Worm (Caenorhabditis elegans) whole organism, early embryonic: ENCODE results near the gene F13D12.3.

Source experiments
- B0310.2 ChIP-seq: sonication (generic microtip); optimal IDR thresholded peaks from 2 replicates; lab custom pipeline; 2016; ENCODE audit warnings: mild to moderate bottlenecking, missing genetic modification characterization, missing compliant biosample characterization
- F13C5.2 ChIP-seq: sonication (generic microtip); optimal IDR thresholded peaks from 2 replicates; lab custom pipeline; 2017; ENCODE audit warnings: mild to moderate bottlenecking, missing genetic modification characterization, inconsistent platforms, missing compliant biosample characterization
- aly-1 ChIP-seq: sonication (generic microtip); optimal IDR thresholded peaks from 2 replicates; lab custom pipeline; 2016; ENCODE audit warnings: missing genetic modification characterization, missing compliant biosample characterization
- ama-1 ChIP-seq: fragments of 150-350 bp; optimal IDR thresholded peaks from 2 replicates; lab custom pipeline; 2014
- ceh-13 ChIP-seq: fragments of 200-800 bp; sonication (Bioruptor generic); optimal IDR thresholded peaks from 2 replicates; lab custom pipeline; 2018; ENCODE audit warnings: mild to moderate bottlenecking, missing genetic modification characterization, missing compliant biosample characterization
- ceh-36 ChIP-seq: sonication (generic microtip); optimal IDR thresholded peaks from 2 replicates; lab custom pipeline; 2016; ENCODE audit warnings: missing genetic modification characterization, inconsistent platforms, missing compliant biosample characterization
- ets-7 ChIP-seq: sonication (generic microtip); optimal IDR thresholded peaks from 2 replicates; lab custom pipeline; 2016; ENCODE audit warnings: missing genotype, missing genetic modification characterization, missing compliant biosample characterization
- flt-1 ChIP-seq: fragments of 200-800 bp; sonication (Bioruptor generic); IDR thresholded peaks from 2 replicates; pipeline ENCODE4 v1.3.6; 2022; ENCODE audit warnings: missing genetic modification characterization, missing compliant biosample characterization
- hmbx-1 ChIP-seq: sonication (generic microtip); optimal IDR thresholded peaks from 2 replicates; lab custom pipeline; 2016; ENCODE audit warnings: mild to moderate bottlenecking, missing genetic modification characterization, missing compliant biosample characterization
- hmg-4 ChIP-seq: fragments of 200-800 bp; sonication (Bioruptor generic); optimal IDR thresholded peaks from 2 replicates; lab custom pipeline; 2018; ENCODE audit warnings: mild to moderate bottlenecking, missing genetic modification characterization, missing compliant biosample characterization
- hnd-1 ChIP-seq: sonication (generic microtip); optimal IDR thresholded peaks from 2 replicates; lab custom pipeline; 2016; ENCODE audit warnings: missing genetic modification characterization, missing compliant biosample characterization
- pes-1 ChIP-seq: fragments of 200-800 bp; sonication (Bioruptor generic); IDR thresholded peaks from 2 replicates; pipeline ENCODE4 v1.3.6; 2022; ENCODE audit warnings: missing genetic modification reagents, missing genetic modification characterization, missing compliant biosample characterization
- scrt-1 ChIP-seq: fragments of 200-800 bp; sonication (Bioruptor generic); IDR thresholded peaks from 2 replicates; pipeline ENCODE4 v1.3.6; 2022; ENCODE audit warnings: missing genetic modification characterization, missing compliant biosample characterization
- sea-1 ChIP-seq: fragments of 200-800 bp; sonication (Bioruptor generic); conservative IDR thresholded peaks from 2 replicates; pipeline ENCODE4 v1.3.6; 2022; ENCODE audit warnings: missing genetic modification characterization, missing compliant biosample characterization
- tbx-11 ChIP-seq: fragments of 200-800 bp; sonication (Bioruptor generic); IDR thresholded peaks from 2 replicates; pipeline ENCODE4 v1.3.6; 2022; ENCODE audit warnings: missing genetic modification characterization, missing compliant biosample characterization
- tbx-37 ChIP-seq: fragments of 200-800 bp; sonication (Bioruptor generic); conservative IDR thresholded peaks from 2 replicates; pipeline ENCODE4 v1.3.6; 2022; ENCODE audit warnings: missing genetic modification reagents, missing genetic modification characterization, missing compliant biosample characterization
- tra-4 ChIP-seq: sonication (generic microtip); optimal IDR thresholded peaks from 2 replicates; lab custom pipeline; 2017; ENCODE audit warnings: missing genetic modification characterization, missing compliant biosample characterization

The F13D12.3 gene

ce11 chrII:11709464-11709863 is 10.7 kb upstream of the F13D12.3 start, which contains the start of gene fcmt-1:
Gene fcmt-1, minus strand, starts transcription at chrII:11709564.
- no peak for TF ChIP-seq hnd-1 (tag; lab: Kevin White, UChicago)

- TF ChIP-seq hmg-4 (GFP tag; lab: Kevin White, UChicago) (no peak), ama-1 (no peak), hnd-1 (tag; lab: Kevin White, UChicago) (no peak), tbx-11 (GFP tag; lab: Robert Waterston, UW) (no peak), tra-4 (no peak), tbx-37 (GFP tag; lab: Robert Waterston, UW) (no peak), ceh-13 (GFP tag; lab: Kevin White, UChicago) (no peak), pes-1 (GFP tag; lab: Robert Waterston, UW) (no peak), sea-1 (GFP tag; lab: Robert Waterston, UW) (no peak), flt-1 (GFP tag; lab: Robert Waterston, UW) (no peak), F13C5.2 (no peak), B0310.2 (no peak), hmbx-1 (tag; lab: Kevin White, UChicago) (no peak), scrt-1 (GFP tag; lab: Robert Waterston, UW) (no peak), ets-7 (tag; lab: Kevin White, UChicago) (no peak), aly-1 (tag; lab: Kevin White, UChicago) (no peak), ceh-36 (tag; lab: Kevin White, UChicago) (no peak)
Measured at ce11 chrII:11710771-11711170, 9.4 kb upstream of the F13D12.3 start.

ce11 chrII:11713569-11713968 is 6.6 kb upstream of the F13D12.3 start, which contains the start of gene F13D12.10:
Gene F13D12.10, plus strand, starts transcription at chrII:11713799.
- TF ChIP-seq B0310.2 = no peak
- TF ChIP-seq ama-1 = no peak
- TF ChIP-seq tbx-37 (GFP tag; lab: Robert Waterston, UW) = no peak
- no peak for TF ChIP-seq aly-1 (tag; lab: Kevin White, UChicago)
- no peak for TF ChIP-seq pes-1 (GFP tag; lab: Robert Waterston, UW)

- no peak for TF ChIP-seq sea-1 (GFP tag; lab: Robert Waterston, UW)
- no peak for TF ChIP-seq B0310.2
- no peak for TF ChIP-seq hmbx-1 (tag; lab: Kevin White, UChicago)
- no peak for TF ChIP-seq hmg-4 (GFP tag; lab: Kevin White, UChicago)
- TF ChIP-seq ets-7 (tag; lab: Kevin White, UChicago) = no peak
Measured at ce11 chrII:11714728-11715127, 5.5 kb upstream of the F13D12.3 start.

- TF ChIP-seq sea-1 (GFP tag; lab: Robert Waterston, UW) (no peak), ets-7 (tag; lab: Kevin White, UChicago) (no peak), hmg-4 (GFP tag; lab: Kevin White, UChicago) (no peak), hmbx-1 (tag; lab: Kevin White, UChicago) (no peak), ceh-36 (tag; lab: Kevin White, UChicago) (no peak)
Measured at ce11 chrII:11719533-11719932, 669 bp upstream of the F13D12.3 start.

ce11 chrII:11720819-11721218 is 617 bp downstream of the F13D12.3 start:
- TF ChIP-seq ama-1 = no peak
- no peak for TF ChIP-seq sea-1 (GFP tag; lab: Robert Waterston, UW)
- TF ChIP-seq tbx-11 (GFP tag; lab: Robert Waterston, UW) = no peak
- TF ChIP-seq tra-4 = no peak
- TF ChIP-seq pes-1 (GFP tag; lab: Robert Waterston, UW) = no peak
- no peak for TF ChIP-seq aly-1 (tag; lab: Kevin White, UChicago)
- TF ChIP-seq B0310.2 = no peak
- no peak for TF ChIP-seq ceh-13 (GFP tag; lab: Kevin White, UChicago)
- TF ChIP-seq hmbx-1 (tag; lab: Kevin White, UChicago) = no peak
- TF ChIP-seq flt-1 (GFP tag; lab: Robert Waterston, UW) = no peak
- TF ChIP-seq hnd-1 (tag; lab: Kevin White, UChicago) = no peak
- no peak for TF ChIP-seq F13C5.2
- TF ChIP-seq scrt-1 (GFP tag; lab: Robert Waterston, UW) = no peak
- no peak for TF ChIP-seq hmg-4 (GFP tag; lab: Kevin White, UChicago)
- TF ChIP-seq ets-7 (tag; lab: Kevin White, UChicago) = no peak
- TF ChIP-seq ceh-36 (tag; lab: Kevin White, UChicago) = no peak
- no peak for TF ChIP-seq tbx-37 (GFP tag; lab: Robert Waterston, UW)

- no peak for TF ChIP-seq aly-1 (tag; lab: Kevin White, UChicago)
- TF ChIP-seq hmg-4 (GFP tag; lab: Kevin White, UChicago) = no peak
- no peak for TF ChIP-seq pes-1 (GFP tag; lab: Robert Waterston, UW)
- TF ChIP-seq ceh-36 (tag; lab: Kevin White, UChicago) = no peak
- no peak for TF ChIP-seq scrt-1 (GFP tag; lab: Robert Waterston, UW)
- TF ChIP-seq hnd-1 (tag; lab: Kevin White, UChicago) = no peak
- no peak for TF ChIP-seq ceh-13 (GFP tag; lab: Kevin White, UChicago)
- TF ChIP-seq tbx-11 (GFP tag; lab: Robert Waterston, UW) = no peak
- TF ChIP-seq B0310.2 = no peak
- no peak for TF ChIP-seq flt-1 (GFP tag; lab: Robert Waterston, UW)
Measured at ce11 chrII:11721604-11722003, 1.4 kb downstream of the F13D12.3 start.

- TF ChIP-seq hnd-1 (tag; lab: Kevin White, UChicago) (no peak), tra-4 (no peak), scrt-1 (GFP tag; lab: Robert Waterston, UW) (no peak)
Measured at ce11 chrII:11722164-11722563, 2.0 kb downstream of the F13D12.3 start.
